Worm (Caenorhabditis elegans) whole organism, late embryonic: ENCODE measurements around the gene mrpl-36.

ENCODE experiments used
- C08G9.2 ChIP-seq: sonication (generic microtip); optimal IDR thresholded peaks from 2 replicates; lab custom pipeline; 2016; ENCODE audit warnings: mild to moderate bottlenecking, missing genetic modification characterization, moderate library complexity, missing compliant biosample characterization
- ceh-31 ChIP-seq: sonication (generic microtip); optimal IDR thresholded peaks from 2 replicates; lab custom pipeline; 2016; ENCODE audit warnings: missing genetic modification characterization, missing compliant biosample characterization
- elt-2 ChIP-seq: sonication (generic microtip); optimal IDR thresholded peaks from 2 replicates; lab custom pipeline; 2016; ENCODE audit warnings: missing genetic modification reagents, missing genetic modification characterization, missing compliant biosample characterization
- fkh-10 ChIP-seq: fragments of 150-350 bp; optimal IDR thresholded peaks from 2 replicates; lab custom pipeline; 2014; ENCODE audit warnings: missing biosample characterization, missing genetic modification reagents, missing genetic modification characterization
- lin-11 ChIP-seq: fragments of 200-800 bp; sonication (Bioruptor generic); optimal IDR thresholded peaks from 2 replicates; lab custom pipeline; 2018; ENCODE audit warnings: mild to moderate bottlenecking, missing genetic modification characterization, missing compliant biosample characterization
- nfya-1 ChIP-seq: sonication (generic microtip); optimal IDR thresholded peaks from 2 replicates; lab custom pipeline; 2017; ENCODE audit warnings: missing genetic modification characterization, mild to moderate bottlenecking, missing compliant biosample characterization, antibody characterized with exemption, moderate library complexity
- nhr-232 ChIP-seq: sonication (generic microtip); optimal IDR thresholded peaks from 2 replicates; lab custom pipeline; 2016; ENCODE audit warnings: missing genetic modification characterization, missing compliant biosample characterization
- odd-2 ChIP-seq: sonication (generic microtip); optimal IDR thresholded peaks from 2 replicates; lab custom pipeline; 2017; ENCODE audit warnings: antibody characterized with exemption, mild to moderate bottlenecking, missing genetic modification characterization, missing compliant biosample characterization
- pqm-1 ChIP-seq: sonication (generic microtip); optimal IDR thresholded peaks from 2 replicates; lab custom pipeline; 2016; ENCODE audit warnings: missing genetic modification characterization, missing compliant biosample characterization
- sox-4 ChIP-seq: sonication (generic microtip); optimal IDR thresholded peaks from 2 replicates; lab custom pipeline; 2017; ENCODE audit warnings: mild to moderate bottlenecking, missing genetic modification characterization, inconsistent platforms, missing compliant biosample characterization
- tbx-2 ChIP-seq: sonication (generic microtip); optimal IDR thresholded peaks from 2 replicates; lab custom pipeline; 2016; ENCODE audit warnings: missing genetic modification characterization, missing compliant biosample characterization
- unc-42 ChIP-seq: sonication (generic microtip); optimal IDR thresholded peaks from 2 replicates; lab custom pipeline; 2016; ENCODE audit warnings: missing genotype, missing genetic modification characterization, missing compliant biosample characterization

DNA sequence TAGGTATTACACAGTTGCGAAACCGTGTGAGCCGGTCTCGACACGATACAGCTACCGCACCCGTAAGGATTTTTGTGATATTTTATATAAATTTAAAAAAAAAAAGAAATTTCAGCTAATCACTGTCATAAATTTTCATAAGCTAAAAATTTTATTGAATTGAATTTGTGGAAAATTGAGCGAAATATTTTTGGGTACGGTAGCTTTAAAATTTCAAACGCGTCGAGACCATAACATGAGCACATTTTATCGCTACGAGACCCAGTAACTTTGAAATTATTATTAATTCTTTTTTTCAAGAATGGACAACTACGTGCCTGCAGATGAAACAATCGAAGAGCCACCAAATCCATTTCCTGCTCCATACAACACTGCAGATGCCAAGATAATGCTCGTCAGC, 34.8 kb downstream of the mrpl-36 start, which contains the start of gene ZK632.14:
- no peak for TF ChIP-seq nhr-232 (tag; lab: Kevin White, UChicago)
- TF ChIP-seq odd-2, result no peak
- no peak for TF ChIP-seq nfya-1
- no peak for TF ChIP-seq elt-2 (tag; lab: Kevin White, UChicago)
- no peak for TF ChIP-seq lin-11 (tag; lab: Kevin White, UChicago)
- no peak for TF ChIP-seq unc-42
- no peak for TF ChIP-seq fkh-10
- TF ChIP-seq ceh-31 (tag; lab: Kevin White, UChicago), result no peak
- no peak for TF ChIP-seq sox-4 (tag; lab: Kevin White, UChicago)
- TF ChIP-seq pqm-1 (tag; lab: Kevin White, UChicago), result no peak
- no peak for TF ChIP-seq C08G9.2 (tag; lab: Kevin White, UChicago)
- no peak for TF ChIP-seq tbx-2 (tag; lab: Kevin White, UChicago)
